Worm (Caenorhabditis elegans) whole organism, mixed stage, embryonic: ENCODE measurements around the gene madf-5.

ENCODE experiments used
- blmp-1 ChIP-seq: fragments of 150-350 bp; optimal IDR thresholded peaks from 2 replicates; lab custom pipeline; 2014; ENCODE audit warnings: missing biosample characterization, missing genetic modification characterization
- ces-1 ChIP-seq: fragments of 150-350 bp; optimal IDR thresholded peaks from 2 replicates; lab custom pipeline; 2014; ENCODE audit warnings: missing biosample characterization, missing genetic modification reagents, missing genetic modification characterization
- lin-13 ChIP-seq: fragments of 150-350 bp; optimal IDR thresholded peaks from 2 replicates; lab custom pipeline; 2014; ENCODE audit warnings: missing biosample characterization, missing genetic modification characterization
- snpc-4 ChIP-seq: fragments of 150-350 bp; optimal IDR thresholded peaks from 2 replicates; lab custom pipeline; 2014; ENCODE audit warnings: missing biosample characterization, missing genetic modification characterization
- ztf-11 ChIP-seq: fragments of 150-350 bp; optimal IDR thresholded peaks from 2 replicates; lab custom pipeline; 2014; ENCODE audit warnings: missing biosample characterization, missing genetic modification characterization

DNA sequence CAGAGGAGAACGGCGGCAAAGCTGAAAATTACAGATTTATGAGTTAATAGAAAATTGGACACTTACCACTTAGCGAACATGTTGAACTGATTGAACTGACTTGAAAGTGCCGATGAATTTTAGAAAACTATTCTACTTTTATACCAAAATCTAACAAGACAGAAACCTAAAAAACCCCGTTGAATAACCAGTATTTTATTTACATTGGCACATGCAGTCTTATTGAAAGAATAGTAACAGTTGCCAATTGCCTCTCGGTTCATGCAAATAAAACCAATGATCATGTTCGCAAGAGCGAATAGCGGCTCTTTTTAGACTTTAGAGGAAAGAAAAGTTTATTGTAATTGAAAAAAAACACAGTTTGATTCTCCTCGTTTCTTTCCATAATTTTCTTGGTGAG, 14.7 kb downstream of the madf-5 start, which contains the start of gene nspb-10:
- no peak for TF ChIP-seq blmp-1 (tag; lab: Kevin White, UChicago)
- TF ChIP-seq snpc-4 (tag; lab: Kevin White, UChicago), result no peak
- TF ChIP-seq ztf-11 (tag; lab: Kevin White, UChicago), result no peak
- TF ChIP-seq lin-13 (tag; lab: Kevin White, UChicago), result no peak
- TF ChIP-seq ces-1 (GFP tag; lab: Kevin White, UChicago), result no peak
